Worm (Caenorhabditis elegans) whole organism, L1 larva: ENCODE results near the gene srh-248.

Source experiments
- ama-1 ChIP-seq: fragments of 150-350 bp; optimal IDR thresholded peaks from 2 replicates; lab custom pipeline; 2014
- ceh-63 ChIP-seq: fragments of 200-800 bp; sonication (Bioruptor generic); optimal IDR thresholded peaks from 2 replicates; lab custom pipeline; 2018; ENCODE audit warnings: mild to moderate bottlenecking, missing genetic modification characterization, missing compliant biosample characterization
- dpl-1 ChIP-seq, 3 experiments: fragments of 150-350 bp in 2 of 3; sonication (generic microtip) in 1 of 3; optimal IDR thresholded peaks; 2 replicates each; lab custom pipeline; 2014 to 2017; ENCODE audit warnings: missing biosample characterization in 3 of 3, missing genetic modification characterization in 3 of 3, missing genetic modification reagents in 3 of 3
- elt-3 ChIP-seq, 6 experiments: fragments of 150-350 bp in 1 of 6; sonication (generic microtip); optimal IDR thresholded peaks; 2 replicates each; lab custom pipeline; 2017 to 2018; ENCODE audit warnings: missing biosample characterization in 6 of 6, missing genetic modification characterization in 6 of 6, inconsistent platforms in 1 of 6
- lin-13 ChIP-seq: fragments of 150-350 bp; optimal IDR thresholded peaks from 2 replicates; lab custom pipeline; 2014; ENCODE audit warnings: missing biosample characterization, missing genetic modification reagents, missing genetic modification characterization
- nhr-11 ChIP-seq: fragments of 150-350 bp; optimal IDR thresholded peaks from 2 replicates; lab custom pipeline; 2014; ENCODE audit warnings: missing biosample characterization, missing genetic modification characterization
- nhr-76 ChIP-seq: sonication (generic microtip); optimal IDR thresholded peaks from 2 replicates; lab custom pipeline; 2017; ENCODE audit warnings: missing biosample characterization, missing genetic modification characterization
- nhr-77 ChIP-seq: fragments of 150-350 bp; optimal IDR thresholded peaks from 2 replicates; lab custom pipeline; 2014; ENCODE audit warnings: missing biosample characterization, missing genetic modification characterization
- pqm-1 ChIP-seq: sonication (generic microtip); optimal IDR thresholded peaks from 3 replicates; lab custom pipeline; 2017; ENCODE audit warnings: missing biosample characterization, missing genetic modification characterization
- rnt-1 ChIP-seq: sonication (generic microtip); optimal IDR thresholded peaks from 2 replicates; lab custom pipeline; 2016; ENCODE audit warnings: mild to moderate bottlenecking, missing genetic modification characterization, moderate library complexity, missing compliant biosample characterization
- snpc-4 ChIP-seq: fragments of 150-350 bp; optimal IDR thresholded peaks from 2 replicates; lab custom pipeline; 2014; ENCODE audit warnings: missing biosample characterization, missing genetic modification characterization
- unc-86 ChIP-seq: sonication (generic microtip); optimal IDR thresholded peaks from 2 replicates; lab custom pipeline; 2016; ENCODE audit warnings: missing genetic modification characterization, missing compliant biosample characterization
- ztf-11 ChIP-seq, 2 experiments: sonication (generic microtip); optimal IDR thresholded peaks; 2 replicates each; lab custom pipeline; 2016 to 2017; ENCODE audit warnings: missing genetic modification characterization in 2 of 2, missing biosample characterization in 1 of 2, missing compliant biosample characterization in 1 of 2

DNA sequence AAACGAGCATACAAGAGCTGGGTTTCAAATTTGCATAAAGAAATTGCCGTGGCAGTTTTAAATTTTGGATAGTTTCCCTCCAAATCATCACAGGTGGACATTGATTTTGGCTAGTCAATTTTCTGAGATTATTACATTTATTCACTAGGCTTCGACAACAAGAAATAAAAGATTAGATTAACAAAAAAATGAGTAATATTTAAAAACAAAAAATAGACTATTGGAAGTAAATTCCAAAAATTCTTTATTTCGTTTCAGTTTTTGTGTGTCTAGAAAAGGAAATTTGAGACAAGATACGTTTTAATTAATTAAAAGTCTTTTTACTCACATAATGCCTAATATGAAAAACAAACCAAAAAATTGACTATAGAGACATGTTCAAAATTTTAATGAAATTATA is 3.0 kb upstream of the srh-248 start, which contains the start of gene srw-142:
- no peak for TF ChIP-seq pqm-1
- TF ChIP-seq snpc-4 (tag; lab: Kevin White, UChicago), result no peak
- no peak for TF ChIP-seq unc-86 (tag; lab: Kevin White, UChicago)
- no peak for TF ChIP-seq elt-3 (tag; optimal IDR thresholded peaks at IDR 0.05; lab: Kevin White, UChicago)
- no peak for TF ChIP-seq lin-13 (GFP tag; lab: Kevin White, UChicago)
- no peak for TF ChIP-seq rnt-1 (tag; lab: Kevin White, UChicago)
- no peak for TF ChIP-seq nhr-76 (tag; lab: Kevin White, UChicago)
- TF ChIP-seq ama-1 (lab: Kevin White, UChicago), result no peak
- TF ChIP-seq nhr-11, result no peak
- TF ChIP-seq ztf-11 (tag; optimal IDR thresholded peaks at IDR 0.05; lab: Kevin White, UChicago), result no peak
- no peak for TF ChIP-seq dpl-1 (GFP tag; optimal IDR thresholded peaks at IDR 0.05; lab: Kevin White, UChicago)
- TF ChIP-seq ceh-63, result no peak
- no peak for TF ChIP-seq nhr-77 (tag; lab: Kevin White, UChicago)
